Worm (Caenorhabditis elegans) whole organism, L3 larva: ENCODE measurements around the gene srh-213.

Experiments used
- R02D3.7 ChIP-seq: fragments of 150-350 bp; optimal IDR thresholded peaks from 2 replicates; lab custom pipeline; 2014; ENCODE audit warnings: missing biosample characterization, missing genetic modification characterization
- aly-2 ChIP-seq: fragments of 150-350 bp; optimal IDR thresholded peaks from 2 replicates; lab custom pipeline; 2014; ENCODE audit warnings: missing biosample characterization, missing genetic modification characterization
- mdl-1 ChIP-seq: fragments of 150-350 bp; optimal IDR thresholded peaks from 2 replicates; lab custom pipeline; 2014; ENCODE audit warnings: missing biosample characterization, missing genetic modification characterization
- nhr-237 ChIP-seq: fragments of 150-350 bp; optimal IDR thresholded peaks from 2 replicates; lab custom pipeline; 2014; ENCODE audit warnings: missing biosample characterization, missing genetic modification characterization
- nhr-28 ChIP-seq: fragments of 150-350 bp; optimal IDR thresholded peaks from 2 replicates; lab custom pipeline; 2014; ENCODE audit warnings: missing biosample characterization, missing genetic modification characterization
- pha-4 ChIP-seq: fragments of 150-350 bp; optimal IDR thresholded peaks from 2 replicates; lab custom pipeline; 2014; ENCODE audit warnings: missing biosample characterization, missing genetic modification reagents, missing genetic modification characterization
- unc-62 ChIP-seq: fragments of 150-350 bp; sonication (generic microtip); optimal IDR thresholded peaks from 4 replicates; lab custom pipeline; 2014; ENCODE audit warnings: missing biosample characterization, missing genetic modification reagents, missing genetic modification characterization

DNA sequence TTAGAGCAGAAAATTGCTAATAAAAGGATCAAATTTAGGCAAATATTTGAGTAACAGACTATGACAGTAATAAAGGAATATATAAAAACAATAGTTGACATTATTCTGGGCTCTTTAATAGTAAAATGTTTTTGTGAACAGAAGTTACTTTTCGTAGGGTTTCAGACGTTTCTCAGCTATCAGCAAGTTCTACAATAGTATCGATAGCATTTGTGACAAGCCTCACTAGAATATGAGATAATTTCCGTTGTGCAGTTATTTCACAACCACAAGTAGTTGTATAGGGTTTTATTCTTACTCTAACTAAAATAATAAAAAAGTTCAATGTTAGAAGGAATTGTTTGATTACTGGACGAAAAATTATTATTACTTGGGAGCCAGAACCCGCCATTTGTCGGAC is 48.3 kb downstream of the srh-213 start, which contains the start of gene srbc-68:
- TF ChIP-seq unc-62 (GFP tag; lab: Kevin White, UChicago) (no peak), mdl-1 (tag; lab: Kevin White, UChicago) (no peak), nhr-28 (tag; lab: Kevin White, UChicago) (no peak), nhr-237 (no peak), R02D3.7 (no peak), pha-4 (tag; lab: Kevin White, UChicago) (no peak), aly-2 (tag; lab: Kevin White, UChicago) (no peak)
